Worm (Caenorhabditis elegans): ENCODE results near the gene slo-1.

- TF ChIP-seq tbx-2 (tag; optimal IDR thresholded peaks at IDR 0.05) (no peak), elt-3 (tag; optimal IDR thresholded peaks at IDR 0.05) (no peak), lsy-12 (tag; optimal IDR thresholded peaks at IDR 0.05) (no peak), nhr-25 (tag; optimal IDR thresholded peaks at IDR 0.05) (no peak), nhr-237 (tag; optimal IDR thresholded peaks at IDR 0.05) (no peak), unc-62 (GFP tag; optimal IDR thresholded peaks at IDR 0.05) (no peak), fos-1 (tag; optimal IDR thresholded peaks at IDR 0.05) (no peak), fkh-10 (GFP tag; optimal IDR thresholded peaks at IDR 0.05) (no peak)
Measured at ce11 chrV:18444118-18444517, 47.9 kb upstream of the slo-1 start, which contains the start of gene ZK228.1.

All from whole organism, L3 larva.